Fruit fly (Drosophila melanogaster) whole organism, embryonic: ENCODE results near the gene Ras85D.

ENCODE experiments used
- CG10462 ChIP-seq: fragments of 200-800 bp; sonication (Bioruptor generic); optimal IDR thresholded peaks from 2 replicates; lab custom pipeline; 2016; ENCODE audit warnings: missing biosample characterization, missing genetic modification characterization
- CG17912 ChIP-seq: fragments of 200-800 bp; sonication (Bioruptor generic); optimal IDR thresholded peaks from 2 replicates; lab custom pipeline; 2018; ENCODE audit warnings: missing biosample characterization, mild to moderate bottlenecking, missing genetic modification characterization
- CG18011 ChIP-seq: fragments of 200-800 bp; sonication (Bioruptor generic); optimal IDR thresholded peaks from 2 replicates; lab custom pipeline; 2017; ENCODE audit warnings: missing biosample characterization, missing genetic modification characterization, mild to moderate bottlenecking, moderate library complexity, missing genotype
- CG3726 ChIP-seq: fragments of 200-800 bp; sonication (Bioruptor generic); IDR thresholded peaks from 3 replicates; pipeline ENCODE4, ENCODE4 v1.3.6; 2022; ENCODE audit warnings: missing biosample characterization, missing genetic modification characterization
- CG5180 ChIP-seq: fragments of 200-800 bp; sonication (Bioruptor generic); optimal IDR thresholded peaks from 3 replicates; lab custom pipeline; 2017; ENCODE audit warnings: missing biosample characterization, missing genetic modification characterization, mild to moderate bottlenecking, moderate library complexity, missing genetic modification reagents
- CG6854 ChIP-seq: fragments of 200-800 bp; sonication (Bioruptor generic); optimal IDR thresholded peaks from 3 replicates; lab custom pipeline; 2017; ENCODE audit warnings: missing biosample characterization, mild to moderate bottlenecking, missing genetic modification characterization
- gfzf ChIP-seq: fragments of 200-800 bp; sonication (Bioruptor generic); optimal IDR thresholded peaks from 2 replicates; lab custom pipeline; 2016; ENCODE audit warnings: missing biosample characterization, mild to moderate bottlenecking, missing genetic modification characterization, moderate library complexity
- pita ChIP-seq: fragments of 200-800 bp; sonication (Bioruptor generic); optimal IDR thresholded peaks from 2 replicates; lab custom pipeline; 2017; ENCODE audit warnings: missing biosample characterization, mild to moderate bottlenecking, missing genetic modification characterization

DNA sequence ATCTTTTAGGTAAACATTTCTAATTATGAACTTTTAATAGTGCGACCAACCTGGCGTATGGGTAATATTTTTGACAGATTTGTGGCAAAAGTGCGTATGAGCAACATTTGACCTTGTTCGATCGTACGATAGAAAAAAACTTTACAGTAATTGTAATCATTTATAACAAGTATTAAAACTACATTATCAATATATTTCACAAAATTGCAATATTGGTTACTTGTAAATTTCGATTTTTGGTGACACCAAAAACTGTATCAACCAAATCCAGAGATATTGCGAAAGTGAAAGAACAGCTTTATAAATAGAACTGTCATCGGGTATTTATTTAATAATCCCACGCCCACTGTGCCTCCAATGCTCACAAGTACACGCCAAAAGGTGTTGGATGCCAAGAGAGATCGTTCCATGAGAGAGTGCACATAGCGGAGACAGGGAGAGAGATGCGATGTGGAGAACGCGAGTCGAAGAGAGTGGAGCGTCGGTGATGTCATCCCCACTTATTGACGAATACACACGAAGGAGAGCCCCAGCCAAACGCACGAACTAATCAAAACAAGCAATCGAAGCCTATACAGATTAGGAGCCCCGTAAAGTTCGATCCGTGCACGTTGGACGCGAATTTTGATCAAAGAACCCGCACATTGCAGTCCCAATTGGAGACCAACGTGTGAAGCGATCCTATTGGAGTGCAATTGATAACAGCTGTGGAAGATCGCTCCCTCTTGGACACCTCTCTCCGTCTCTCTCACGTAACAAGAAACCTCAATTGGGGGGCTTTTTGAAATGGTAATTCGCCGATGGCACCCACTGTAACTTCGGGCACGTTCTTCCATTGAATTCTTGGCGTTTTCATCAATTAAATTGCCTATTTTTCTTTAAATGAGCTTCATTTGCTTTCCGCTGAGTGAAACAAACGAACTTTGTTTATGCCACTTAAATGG lies 20.6 kb upstream of the Ras85D start:
- TF ChIP-seq CG10462 (GFP tag; lab: Kevin White, UChicago) = peak; percentile 86
- peak; percentile 7 for TF ChIP-seq gfzf (GFP tag; lab: Kevin White, UChicago)
- TF ChIP-seq CG6854 (GFP tag; lab: Kevin White, UChicago) = peak; percentile 97
- TF ChIP-seq CG5180 (GFP tag; lab: Kevin White, UChicago) = peak; percentile 84
- peak; percentile 75 for TF ChIP-seq CG17912 (GFP tag; lab: Kevin White, UChicago)
- peak; percentile 62; the same call in 1 of the 3 replicates for TF ChIP-seq CG3726 (GFP tag; lab: Robert Waterston, UW)
- peak; percentile 88 for TF ChIP-seq CG18011 (GFP tag; lab: Kevin White, UChicago)
- TF ChIP-seq pita (GFP tag; lab: Kevin White, UChicago) = no peak
